Worm (Caenorhabditis elegans): ENCODE measurements around the gene aldo-1.

The aldo-1 gene

ce11 chrIII:13527424-13528097 is 37.2 kb downstream of the aldo-1 start, which contains the start of gene lron-13:
Gene lron-13 (plus strand): TSS chrIII:13527438.
- TF ChIP-seq pqm-1 (tag; optimal IDR thresholded peaks at IDR 0.05) = peak; percentile 45
- TF ChIP-seq dmd-6 (GFP tag; IDR thresholded peaks at IDR 0.05) = peak; percentile 37
- no peak for TF ChIP-seq daf-16 (GFP tag; optimal IDR thresholded peaks at IDR 0.05)
- TF ChIP-seq daf-16 (tag; optimal IDR thresholded peaks at IDR 0.05) = peak; percentile 26
- TF ChIP-seq mxl-3 (GFP tag; optimal IDR thresholded peaks at IDR 0.05) = peak; percentile 31
- 0 out of 2 replicates have a peak, but pooled peaks have one; percentile 4 for TF ChIP-seq madf-9 (GFP tag; conservative IDR thresholded peaks at IDR 0.05)
- peak; percentile 36 for TF ChIP-seq hlh-11 (tag; optimal IDR thresholded peaks at IDR 0.05)
- no peak for TF ChIP-seq daf-12 (tag; optimal IDR thresholded peaks at IDR 0.05)
- peak; percentile 54 for TF ChIP-seq mes-2 (tag; optimal IDR thresholded peaks at IDR 0.05; ENCODE audit: poor library complexity, severe bottlenecking)
- no peak for TF ChIP-seq lin-29 (GFP tag; IDR thresholded peaks at IDR 0.05)
- TF ChIP-seq dmd-8 (GFP tag; IDR thresholded peaks at IDR 0.05) = no peak
- peak; percentile 91 for TF ChIP-seq aha-1 (tag)
- TF ChIP-seq dve-1 (tag; optimal IDR thresholded peaks at IDR 0.05; ENCODE audit: insufficient read depth) = peak; percentile 45
- TF ChIP-seq Y105C5A.15 (GFP tag; IDR thresholded peaks at IDR 0.05) = no peak
- 0 out of 2 replicates have a peak, but pooled peaks have one; percentile 7 for TF ChIP-seq arid-1 (GFP tag; conservative IDR thresholded peaks at IDR 0.05)
- no peak for TF ChIP-seq nhr-237 (tag; optimal IDR thresholded peaks at IDR 0.05)
- peak; percentile 2 for TF ChIP-seq ama-1 (optimal IDR thresholded peaks at IDR 0.05)
- peak in 1 of 2 experiments; percentile 92 for TF ChIP-seq unc-62 (GFP tag; optimal IDR thresholded peaks at IDR 0.05 in 1 of 2)
- no peak for TF ChIP-seq unc-62 (tag; optimal IDR thresholded peaks at IDR 0.05)
- peak; percentile 68 for TF ChIP-seq nhr-28 (tag; optimal IDR thresholded peaks at IDR 0.05)

DNA sequence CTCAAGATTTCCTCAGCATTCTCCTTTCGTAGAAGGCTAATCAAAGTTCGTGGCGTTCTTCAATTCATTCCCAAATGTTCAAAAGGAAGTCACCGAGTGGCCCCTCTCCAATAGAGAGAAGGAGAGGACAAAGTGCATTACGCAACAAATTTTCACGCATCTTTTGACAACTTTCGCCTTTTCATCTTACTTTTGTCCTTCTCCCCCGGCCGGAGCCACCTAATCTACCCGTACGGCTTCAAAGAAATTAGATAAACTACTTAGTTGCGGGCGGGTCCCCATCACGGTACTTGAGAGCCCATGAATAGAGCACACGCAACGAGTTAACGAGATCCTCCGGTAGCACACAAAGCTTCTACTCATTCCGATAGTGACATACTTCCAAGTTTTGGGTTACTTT is 38.0 kb downstream of the aldo-1 start:
- no peak for TF ChIP-seq zag-1 (tag; optimal IDR thresholded peaks at IDR 0.05)
- TF ChIP-seq fkh-10 (GFP tag; optimal IDR thresholded peaks at IDR 0.05) = peak; percentile 70
- TF ChIP-seq set-16 (GFP tag; IDR thresholded peaks at IDR 0.05) = no peak
- no peak for TF ChIP-seq unc-62 (GFP tag; optimal IDR thresholded peaks at IDR 0.05 in 1 of 2)
- TF ChIP-seq unc-62 (tag; optimal IDR thresholded peaks at IDR 0.05) = no peak
- no peak for TF ChIP-seq nhr-11 (tag; optimal IDR thresholded peaks at IDR 0.05)
- TF ChIP-seq unc-39 (tag; optimal IDR thresholded peaks at IDR 0.05) = no peak
- TF ChIP-seq ctbp-1 (GFP tag; IDR thresholded peaks at IDR 0.05) = peak; percentile 51; the same call in 1 of the 2 replicates
- no peak for TF ChIP-seq rbr-2 (tag; optimal IDR thresholded peaks at IDR 0.05)
- no peak for TF ChIP-seq daf-16 (GFP tag; optimal IDR thresholded peaks at IDR 0.05)
- TF ChIP-seq daf-16 (tag; optimal IDR thresholded peaks at IDR 0.05) = no peak
- no peak for TF ChIP-seq lir-3 (tag; optimal IDR thresholded peaks at IDR 0.05)
- no peak for TF ChIP-seq lin-13 (GFP tag; optimal IDR thresholded peaks at IDR 0.05)
- TF ChIP-seq ceh-20 (GFP tag; IDR thresholded peaks at IDR 0.05) = no peak
- peak; percentile 37; the same call in 1 of the 2 replicates for TF ChIP-seq snpc-1.2 (GFP tag; IDR thresholded peaks at IDR 0.05)
- TF ChIP-seq F44E2.7 (GFP tag; IDR thresholded peaks at IDR 0.05) = no peak
- no peak for TF ChIP-seq ceh-32 (tag; optimal IDR thresholded peaks at IDR 0.05; ENCODE audit: poor library complexity)
- no peak for TF ChIP-seq madf-5 (GFP tag; IDR thresholded peaks at IDR 0.05)
- no peak for TF ChIP-seq lin-29 (GFP tag; IDR thresholded peaks at IDR 0.05)
- TF ChIP-seq duxl-1 (tag; optimal IDR thresholded peaks at IDR 0.05; ENCODE audit: poor library complexity) = no peak
- TF ChIP-seq gei-8 (GFP tag; optimal IDR thresholded peaks at IDR 0.05) = no peak
- no peak for TF ChIP-seq dve-1 (tag; optimal IDR thresholded peaks at IDR 0.05; ENCODE audit: insufficient read depth)
- TF ChIP-seq nhr-48 (tag; optimal IDR thresholded peaks at IDR 0.05) = no peak
- TF ChIP-seq zfp-2 (tag; optimal IDR thresholded peaks at IDR 0.05) = no peak

DNA sequence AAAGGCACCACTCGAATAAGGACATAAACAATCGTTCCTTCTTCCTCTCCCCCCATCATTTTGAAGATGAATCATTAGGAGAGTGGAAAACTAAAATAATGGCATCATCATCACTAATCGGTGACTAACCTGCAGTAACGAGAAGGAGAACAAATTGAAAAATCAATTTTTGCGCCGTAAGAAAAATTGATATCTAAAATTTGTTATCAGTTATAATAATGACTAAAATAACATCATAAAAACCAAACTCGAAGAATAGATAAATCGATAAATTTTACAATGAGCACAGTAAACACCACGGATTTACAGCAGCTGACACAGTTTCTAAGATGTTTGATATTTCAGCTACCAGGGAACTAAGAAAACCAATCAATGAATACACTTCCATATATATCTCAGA is 38.5 kb downstream of the aldo-1 start:
- TF ChIP-seq ama-1 (optimal IDR thresholded peaks at IDR 0.05) = no peak
- no peak for TF ChIP-seq nhr-10 (tag; optimal IDR thresholded peaks at IDR 0.05)
- TF ChIP-seq nhr-76 (tag; optimal IDR thresholded peaks at IDR 0.05) = no peak
- no peak for TF ChIP-seq Y105C5A.15 (GFP tag; IDR thresholded peaks at IDR 0.05)
- no peak for TF ChIP-seq vab-7 (GFP tag; IDR thresholded peaks at IDR 0.05)
- no peak for TF ChIP-seq ZK546.5 (tag; optimal IDR thresholded peaks at IDR 0.05)
- TF ChIP-seq Y48G9A.11 (GFP tag; IDR thresholded peaks at IDR 0.05) = no peak
- no peak for TF ChIP-seq jun-1 (tag; optimal IDR thresholded peaks at IDR 0.05)
- no peak for TF ChIP-seq F49E8.2 (tag; optimal IDR thresholded peaks at IDR 0.05; ENCODE audit: borderline replicate concordance)
- no peak for TF ChIP-seq D1046.2 (GFP tag; IDR thresholded peaks at IDR 0.05)
- TF ChIP-seq lim-7 (GFP tag; IDR thresholded peaks at IDR 0.05) = no peak
- TF ChIP-seq nhr-237 (tag; optimal IDR thresholded peaks at IDR 0.05) = no peak
- TF ChIP-seq hlh-11 (tag; optimal IDR thresholded peaks at IDR 0.05) = peak; percentile 11
- TF ChIP-seq duxl-1 (tag; optimal IDR thresholded peaks at IDR 0.05; ENCODE audit: poor library complexity) = no peak
- TF ChIP-seq aha-1 (tag) = peak; percentile 46
- no peak for TF ChIP-seq F44E2.7 (GFP tag; IDR thresholded peaks at IDR 0.05)
- no peak for TF ChIP-seq zip-2 (tag; optimal IDR thresholded peaks at IDR 0.05)
- TF ChIP-seq skn-1 (tag; optimal IDR thresholded peaks at IDR 0.05) = no peak

All from whole organism, L4 larva.